Worm (Caenorhabditis elegans) whole organism, young adult: ENCODE results near the gene srg-23.

ENCODE experiments used
- Y56A3A.18 ChIP-seq: fragments of 200-800 bp; sonication (Bioruptor generic); IDR thresholded peaks from 2 replicates; pipeline ENCODE4 v1.3.6; 2022; ENCODE audit warnings: missing genetic modification reagents, missing genetic modification characterization, missing compliant biosample characterization
- ama-1 ChIP-seq, 3 experiments: fragments of 150-350 bp in 1 of 3; sonication (generic microtip) in 2 of 3; optimal IDR thresholded peaks; 2 replicates each; lab custom pipeline; 2014 to 2018; ENCODE audit warnings: missing biosample characterization in 2 of 3, missing genetic modification characterization in 2 of 3, missing genetic modification reagents in 2 of 3
- nfya-1 ChIP-seq: sonication (generic microtip); optimal IDR thresholded peaks from 2 replicates; lab custom pipeline; 2017; ENCODE audit warnings: antibody characterized with exemption, missing compliant biosample characterization, missing genetic modification characterization, borderline replicate concordance; ENCODE audit not compliant: insufficient read depth
- pha-4 ChIP-seq: fragments of 150-350 bp; sonication (generic microtip); optimal IDR thresholded peaks from 2 replicates; lab custom pipeline; 2014; ENCODE audit warnings: missing biosample characterization, missing genetic modification reagents, missing genetic modification characterization
- unc-130 ChIP-seq: sonication (generic microtip); optimal IDR thresholded peaks from 2 replicates; lab custom pipeline; 2016; ENCODE audit warnings: missing genetic modification reagents, missing genetic modification characterization, missing compliant biosample characterization

DNA sequence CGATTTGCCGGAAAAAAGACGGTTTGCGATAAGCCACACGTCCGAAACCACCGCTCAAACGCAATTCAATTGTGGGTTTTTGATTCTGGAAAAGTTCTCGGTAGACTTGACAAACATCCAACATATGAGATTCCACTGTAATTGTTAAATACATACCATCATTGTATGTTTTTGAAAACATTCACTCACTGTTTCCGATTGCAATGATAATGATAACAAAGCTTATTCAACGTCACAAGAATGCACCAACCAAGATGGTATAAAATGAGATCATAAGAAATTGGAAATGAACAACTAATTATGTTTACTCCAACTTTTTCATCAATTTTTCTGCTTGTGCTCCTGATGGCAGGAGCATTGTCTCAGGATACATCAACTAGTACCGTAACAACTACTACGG, 9.8 kb upstream of the srg-23 start, which contains the start of gene clec-122:
- TF ChIP-seq ama-1 (optimal IDR thresholded peaks at IDR 0.05; lab: Kevin White, UChicago) (no peak), ama-1 (GFP tag; optimal IDR thresholded peaks at IDR 0.05; lab: Kevin White, UChicago) (no peak), pha-4 (tag; lab: Kevin White, UChicago) (no peak), unc-130 (GFP tag; lab: Kevin White, UChicago) (no peak), Y56A3A.18 (no peak), nfya-1 (no peak)
